Worm (Caenorhabditis elegans) whole organism, L4 larva: ENCODE results near the gene atg-18.

ENCODE experiments used
- F26F4.8 ChIP-seq: fragments of 200-800 bp; sonication (Bioruptor generic); conservative IDR thresholded peaks from 2 replicates; pipeline ENCODE4 v1.3.6; 2022; ENCODE audit warnings: missing genetic modification characterization, missing compliant biosample characterization
- F37D6.2 ChIP-seq: sonication (generic microtip); optimal IDR thresholded peaks from 2 replicates; lab custom pipeline; 2016; ENCODE audit warnings: mild to moderate bottlenecking, missing genetic modification characterization, missing compliant biosample characterization
- R02D3.7 ChIP-seq: fragments of 150-350 bp; sonication (generic microtip); optimal IDR thresholded peaks from 3 replicates; lab custom pipeline; 2014; ENCODE audit warnings: missing biosample characterization, missing genetic modification characterization
- Y5F2A.4 ChIP-seq: fragments of 200-800 bp; sonication (Bioruptor generic); optimal IDR thresholded peaks from 2 replicates; lab custom pipeline; 2018; ENCODE audit warnings: mild to moderate bottlenecking, missing genetic modification characterization, missing compliant biosample characterization
- ZK337.2 ChIP-seq: fragments of 200-800 bp; sonication (Bioruptor generic); IDR thresholded peaks from 2 replicates; pipeline ENCODE4 v1.3.6; 2022; ENCODE audit warnings: missing genetic modification reagents, missing genetic modification characterization, missing compliant biosample characterization
- aha-1 ChIP-seq: fragments of 150-350 bp; peaks from one replicate; lab custom pipeline; 2014; ENCODE audit warnings: missing biosample characterization, missing genetic modification characterization
- arid-1 ChIP-seq: fragments of 200-800 bp; sonication (Bioruptor generic); conservative IDR thresholded peaks from 2 replicates; pipeline ENCODE4 v1.3.6; 2022; ENCODE audit warnings: missing genetic modification reagents, missing genetic modification characterization, missing compliant biosample characterization
- ceh-28 ChIP-seq: fragments of 150-350 bp; optimal IDR thresholded peaks from 2 replicates; lab custom pipeline; 2014; ENCODE audit warnings: missing biosample characterization, missing genetic modification reagents, missing genetic modification characterization
- ceh-82 ChIP-seq: sonication (generic microtip); optimal IDR thresholded peaks from 2 replicates; lab custom pipeline; 2017; ENCODE audit warnings: missing biosample characterization, missing genetic modification characterization
- cey-2 ChIP-seq: sonication (generic microtip); optimal IDR thresholded peaks from 3 replicates; lab custom pipeline; 2017; ENCODE audit warnings: missing genetic modification characterization, mild to moderate bottlenecking, missing compliant biosample characterization, antibody characterized with exemption, borderline replicate concordance; ENCODE audit not compliant: insufficient read depth
- daf-16 ChIP-seq, 3 experiments: sonication (generic microtip); optimal IDR thresholded peaks; 2 replicates each; lab custom pipeline; 2016 to 2017; ENCODE audit warnings: missing genetic modification characterization in 3 of 3, missing genetic modification reagents in 3 of 3, mild to moderate bottlenecking in 2 of 3, missing compliant biosample characterization in 2 of 3, missing biosample characterization in 1 of 3, moderate library complexity in 1 of 3
- daf-19 ChIP-seq: fragments of 200-800 bp; sonication (Bioruptor generic); conservative IDR thresholded peaks from 2 replicates; pipeline ENCODE4 v1.3.6; 2022; ENCODE audit warnings: missing genetic modification characterization, missing compliant biosample characterization
- daf-8 ChIP-seq: fragments of 200-800 bp; sonication (Bioruptor generic); IDR thresholded peaks from 2 replicates; pipeline ENCODE4 v1.3.6; 2022; ENCODE audit warnings: missing genetic modification characterization, missing compliant biosample characterization
- dmd-6 ChIP-seq: fragments of 200-800 bp; sonication (Bioruptor generic); IDR thresholded peaks from 2 replicates; pipeline ENCODE4 v1.3.6; 2022; ENCODE audit warnings: missing genetic modification reagents, missing genetic modification characterization, missing compliant biosample characterization
- dpl-1 ChIP-seq: fragments of 150-350 bp; optimal IDR thresholded peaks from 2 replicates; lab custom pipeline; 2014; ENCODE audit warnings: missing biosample characterization, missing genetic modification reagents, missing genetic modification characterization
- duxl-1 ChIP-seq: sonication (generic microtip); optimal IDR thresholded peaks from 2 replicates; lab custom pipeline; 2016; ENCODE audit warnings: mild to moderate bottlenecking, missing genetic modification characterization, moderate library complexity, missing compliant biosample characterization; ENCODE audit not compliant: poor library complexity
- gei-8 ChIP-seq: fragments of 200-800 bp; sonication (Bioruptor generic); optimal IDR thresholded peaks from 2 replicates; lab custom pipeline; 2018; ENCODE audit warnings: mild to moderate bottlenecking, missing genetic modification characterization, missing compliant biosample characterization
- hlh-11 ChIP-seq: fragments of 200-800 bp; sonication (Bioruptor generic); optimal IDR thresholded peaks from 2 replicates; lab custom pipeline; 2018; ENCODE audit warnings: mild to moderate bottlenecking, missing genetic modification characterization, missing compliant biosample characterization
- hlh-30 ChIP-seq: sonication (generic microtip); optimal IDR thresholded peaks from 2 replicates; lab custom pipeline; 2017; ENCODE audit warnings: antibody characterized with exemption, mild to moderate bottlenecking, missing genetic modification characterization, missing compliant biosample characterization; ENCODE audit not compliant: insufficient read depth
- lin-29 ChIP-seq: fragments of 200-800 bp; sonication (Bioruptor generic); IDR thresholded peaks from 2 replicates; pipeline ENCODE4 v1.3.6; 2022; ENCODE audit warnings: missing genetic modification reagents, missing genetic modification characterization, missing compliant biosample characterization
- lin-39 ChIP-seq: fragments of 150-350 bp; optimal IDR thresholded peaks from 2 replicates; lab custom pipeline; 2014; ENCODE audit warnings: missing biosample characterization, missing genetic modification reagents, missing genetic modification characterization
- madf-9 ChIP-seq: fragments of 200-800 bp; sonication (Bioruptor generic); conservative IDR thresholded peaks from 2 replicates; pipeline ENCODE4 v1.3.6; 2022; ENCODE audit warnings: missing genetic modification reagents, missing genetic modification characterization, missing compliant biosample characterization
- mdl-1 ChIP-seq, 2 experiments: fragments of 150-350 bp in 1 of 2; sonication (generic microtip) in 1 of 2; optimal IDR thresholded peaks; 2 replicates each; lab custom pipeline; 2014 to 2017; ENCODE audit warnings: missing biosample characterization in 2 of 2, missing genetic modification characterization in 2 of 2
- mxl-2 ChIP-seq: fragments of 200-800 bp; sonication (Bioruptor generic); conservative IDR thresholded peaks from 2 replicates; pipeline ENCODE4 v1.3.6; 2022; ENCODE audit warnings: missing genetic modification reagents, missing genetic modification characterization, missing compliant biosample characterization
- mxl-3 ChIP-seq: fragments of 200-800 bp; sonication (Bioruptor generic); optimal IDR thresholded peaks from 2 replicates; lab custom pipeline; 2018; ENCODE audit warnings: mild to moderate bottlenecking, missing genetic modification characterization, missing compliant biosample characterization
- nhr-11 ChIP-seq: fragments of 150-350 bp; optimal IDR thresholded peaks from 2 replicates; lab custom pipeline; 2014; ENCODE audit warnings: missing biosample characterization, missing genetic modification characterization
- nhr-237 ChIP-seq: sonication (generic microtip); optimal IDR thresholded peaks from 2 replicates; lab custom pipeline; 2017; ENCODE audit warnings: missing biosample characterization, missing genetic modification characterization
- nhr-28 ChIP-seq: fragments of 150-350 bp; optimal IDR thresholded peaks from 2 replicates; lab custom pipeline; 2014; ENCODE audit warnings: missing biosample characterization, missing genetic modification characterization
- nhr-42 ChIP-seq: fragments of 200-800 bp; sonication (Bioruptor generic); IDR thresholded peaks from 2 replicates; pipeline ENCODE4 v1.3.6; 2022; ENCODE audit warnings: missing genetic modification characterization, missing compliant biosample characterization
- nhr-48 ChIP-seq: sonication (generic microtip); optimal IDR thresholded peaks from 2 replicates; lab custom pipeline; 2016; ENCODE audit warnings: mild to moderate bottlenecking, missing genetic modification characterization, missing compliant biosample characterization
- nhr-77 ChIP-seq: fragments of 150-350 bp; optimal IDR thresholded peaks from 2 replicates; lab custom pipeline; 2014; ENCODE audit warnings: missing biosample characterization, missing genetic modification characterization
- pha-4 ChIP-seq, 2 experiments: fragments of 150-350 bp in 1 of 2; fragments of 200-800 bp in 1 of 2; sonication (Bioruptor generic) in 1 of 2; IDR thresholded peaks in 1 of 2; optimal IDR thresholded peaks in 1 of 2; 2 replicates each; pipeline versions ENCODE4 v1.3.6 to Lab custom; 2014 to 2022; ENCODE audit warnings: missing genetic modification characterization in 2 of 2, missing genetic modification reagents in 2 of 2, missing biosample characterization in 1 of 2, missing compliant biosample characterization in 1 of 2
- saeg-2 ChIP-seq: fragments of 200-800 bp; sonication (Bioruptor generic); IDR thresholded peaks from 2 replicates; pipeline ENCODE4 v1.3.6; 2022; ENCODE audit warnings: missing genetic modification reagents, missing genetic modification characterization, missing compliant biosample characterization
- set-16 ChIP-seq: fragments of 200-800 bp; sonication (Bioruptor generic); IDR thresholded peaks from 2 replicates; pipeline ENCODE4 v1.3.6; 2022; ENCODE audit warnings: missing genetic modification reagents, missing genetic modification characterization, missing compliant biosample characterization
- tag-97 ChIP-seq: fragments of 200-800 bp; sonication (Bioruptor generic); IDR thresholded peaks from 2 replicates; pipeline ENCODE4 v1.3.6; 2022; ENCODE audit warnings: missing genetic modification characterization, missing compliant biosample characterization
- unc-62 ChIP-seq, 3 experiments: fragments of 150-350 bp in 1 of 3; sonication (generic microtip); optimal IDR thresholded peaks in 2 of 3; peaks in 1 of 3; 1 replicate in 1 of 3; 2 replicates in 2 of 3; lab custom pipeline; 2014 to 2017; ENCODE audit warnings: missing biosample characterization in 3 of 3, missing genetic modification characterization in 3 of 3, missing genetic modification reagents in 3 of 3, missing genotype in 1 of 3
- vab-7 ChIP-seq: fragments of 200-800 bp; sonication (Bioruptor generic); IDR thresholded peaks from 2 replicates; pipeline ENCODE4 v1.3.6; 2022; ENCODE audit warnings: missing genetic modification reagents, missing genetic modification characterization, missing compliant biosample characterization
- zfp-3 ChIP-seq: fragments of 200-800 bp; sonication (Bioruptor generic); conservative IDR thresholded peaks from 2 replicates; pipeline ENCODE4 v1.3.6; 2022; ENCODE audit warnings: missing genetic modification reagents, missing genetic modification characterization, missing compliant biosample characterization
- zip-2 ChIP-seq: fragments of 150-350 bp; optimal IDR thresholded peaks from 2 replicates; lab custom pipeline; 2014; ENCODE audit warnings: missing biosample characterization, missing genetic modification characterization
- ztf-11 ChIP-seq: fragments of 150-350 bp; optimal IDR thresholded peaks from 2 replicates; lab custom pipeline; 2014; ENCODE audit warnings: missing biosample characterization, missing genetic modification characterization

atg-18 gene

ce11 chrV:8670759-8671158, 39.6 kb upstream of the atg-18 start:
- peak; percentile 95 for TF ChIP-seq aha-1
- TF ChIP-seq lin-29: no peak

- TF ChIP-seq F37D6.2 (tag; lab: Kevin White, UChicago): no peak
- peak in 1 of 2 experiments; percentile 28 for TF ChIP-seq unc-62 (GFP tag; optimal IDR thresholded peaks at IDR 0.05 in 1 of 2; lab: Kevin White, UChicago)
- TF ChIP-seq unc-62 (tag; optimal IDR thresholded peaks at IDR 0.05; lab: Kevin White, UChicago): no peak
- TF ChIP-seq madf-9 (GFP tag; lab: Robert Waterston, UW): no peak
- no peak for TF ChIP-seq hlh-30 (tag; lab: Kevin White, UChicago)
These were observed 37.1 kb upstream of the atg-18 start for ce11 chrV:8668224-8668623.

- TF ChIP-seq mxl-2 (GFP tag; lab: Robert Waterston, UW): no peak
- TF ChIP-seq hlh-11: peak; percentile 38
- TF ChIP-seq unc-62 (GFP tag; optimal IDR thresholded peaks at IDR 0.05 in 1 of 2; lab: Kevin White, UChicago): peak in 1 of 2 experiments; percentile 67
- TF ChIP-seq unc-62 (tag; optimal IDR thresholded peaks at IDR 0.05; lab: Kevin White, UChicago): no peak
- TF ChIP-seq aha-1: peak; percentile 22
- no peak for TF ChIP-seq nhr-77 (tag; lab: Kevin White, UChicago)
- peak; percentile 10 for TF ChIP-seq nhr-11
- peak in 1 of 2 experiments; percentile 39 for TF ChIP-seq daf-16 (GFP tag; optimal IDR thresholded peaks at IDR 0.05; lab: Kevin White, UChicago)
- TF ChIP-seq daf-16 (tag; optimal IDR thresholded peaks at IDR 0.05; lab: Kevin White, UChicago): no peak
- peak; percentile 0 for TF ChIP-seq mxl-3 (GFP tag; lab: Kevin White, UChicago)
- peak; percentile 34 for TF ChIP-seq hlh-30 (tag; lab: Kevin White, UChicago)
These were observed 36.3 kb upstream of the atg-18 start for ce11 chrV:8667230-8668021.

ce11 chrV:8665765-8666164, 34.6 kb upstream of the atg-18 start, which contains the start of gene ZC190.4:
Gene ZC190.4 (plus strand): TSS chrV:8666065.
- no peak for TF ChIP-seq Y5F2A.4 (GFP tag; lab: Kevin White, UChicago)
- TF ChIP-seq daf-8 (GFP tag; lab: Robert Waterston, UW): no peak
- TF ChIP-seq dmd-6: 0 out of 2 replicates have a peak, but pooled peaks have one; percentile 9
- TF ChIP-seq arid-1 (GFP tag; lab: Robert Waterston, UW): no peak
- no peak for TF ChIP-seq vab-7 (GFP tag; lab: Robert Waterston, UW)

DNA sequence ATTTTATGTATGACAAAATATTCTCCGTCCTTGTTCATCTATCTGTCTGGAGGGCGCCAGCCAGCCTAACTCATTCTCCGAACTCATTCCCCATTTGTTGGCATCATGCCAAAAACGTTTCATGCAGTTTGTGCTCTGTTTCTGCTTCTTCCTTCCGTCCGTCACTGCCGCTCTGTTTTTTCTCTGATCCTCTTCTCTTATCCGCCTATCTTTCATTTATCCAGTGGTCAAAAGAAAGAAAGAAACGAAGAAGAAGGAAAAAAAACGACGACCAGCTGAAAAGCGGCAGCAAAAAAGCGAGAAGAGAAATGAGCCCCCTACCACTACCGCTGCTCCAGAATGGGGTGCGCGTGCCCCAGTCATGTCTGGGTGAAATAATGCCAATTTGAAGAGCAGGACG, 31.9 kb upstream of the atg-18 start:
- TF ChIP-seq zip-2 (tag; lab: Kevin White, UChicago): no peak
- TF ChIP-seq F26F4.8: no peak
- no peak for TF ChIP-seq tag-97 (GFP tag; lab: Robert Waterston, UW)
- TF ChIP-seq nhr-42: no peak
- TF ChIP-seq saeg-2 (GFP tag; lab: Robert Waterston, UW): no peak
- peak; percentile 45 for TF ChIP-seq hlh-11
- TF ChIP-seq F37D6.2 (tag; lab: Kevin White, UChicago): no peak
- TF ChIP-seq duxl-1 (tag; lab: Kevin White, UChicago): peak; percentile 3
- TF ChIP-seq ceh-82 (tag; lab: Kevin White, UChicago): no peak
- TF ChIP-seq ztf-11 (tag; lab: Kevin White, UChicago): no peak
- peak; percentile 10 for TF ChIP-seq nhr-48
- no peak for TF ChIP-seq dpl-1 (GFP tag; lab: Kevin White, UChicago)
- TF ChIP-seq ZK337.2: no peak
- no peak for TF ChIP-seq cey-2 (tag; lab: Kevin White, UChicago)
- no peak for TF ChIP-seq daf-19 (GFP tag; lab: Robert Waterston, UW)
- TF ChIP-seq ceh-28: no peak
- no peak for TF ChIP-seq lin-39 (tag; lab: Kevin White, UChicago)
- no peak for TF ChIP-seq R02D3.7
- TF ChIP-seq nhr-237 (tag; lab: Kevin White, UChicago): no peak
- no peak for TF ChIP-seq pha-4 (GFP tag; IDR thresholded peaks at IDR 0.05; lab: Robert Waterston, UW)
- no peak for TF ChIP-seq pha-4 (tag; optimal IDR thresholded peaks at IDR 0.05; lab: Kevin White, UChicago)
- no peak for TF ChIP-seq nhr-28 (tag; lab: Kevin White, UChicago)
- peak; percentile 40 for TF ChIP-seq set-16
- TF ChIP-seq mdl-1 (tag; optimal IDR thresholded peaks at IDR 0.05; lab: Kevin White, UChicago): peak in 1 of 2 experiments; percentile 54
- no peak for TF ChIP-seq gei-8
- TF ChIP-seq zfp-3 (GFP tag; lab: Robert Waterston, UW): no peak
- TF ChIP-seq madf-9 (GFP tag; lab: Robert Waterston, UW): no peak
